Worm (Caenorhabditis elegans) whole organism, late embryonic: ENCODE data around the gene cutl-1.

ENCODE experiments used
- ama-1 ChIP-seq: fragments of 150-350 bp; optimal IDR thresholded peaks from 2 replicates; lab custom pipeline; 2014
- ceh-18 ChIP-seq: sonication (generic microtip); optimal IDR thresholded peaks from 2 replicates; lab custom pipeline; 2016; ENCODE audit warnings: missing genetic modification characterization, missing compliant biosample characterization
- hlh-30 ChIP-seq: sonication (generic microtip); optimal IDR thresholded peaks from 2 replicates; lab custom pipeline; 2017; ENCODE audit warnings: antibody characterized with exemption, missing genetic modification characterization, missing compliant biosample characterization; ENCODE audit not compliant: insufficient read depth
- unc-3 ChIP-seq, 2 experiments: fragments of 200-800 bp in 1 of 2; sonication (Bioruptor generic) in 1 of 2; sonication (generic microtip) in 1 of 2; conservative IDR thresholded peaks in 1 of 2; optimal IDR thresholded peaks in 1 of 2; 2 replicates each; pipeline versions ENCODE4 v1.3.6 to Lab custom; 2016 to 2022; ENCODE audit warnings: missing compliant biosample characterization in 2 of 2, missing genetic modification characterization in 2 of 2, missing genetic modification reagents in 1 of 2

- TF ChIP-seq ceh-18 (no peak), ama-1 (lab: Kevin White, UChicago) (no peak), hlh-30 (tag; lab: Kevin White, UChicago) (no peak), unc-3 (GFP tag; conservative IDR thresholded peaks at IDR 0.05; lab: Robert Waterston, UW) (no peak), unc-3 (tag; optimal IDR thresholded peaks at IDR 0.05; lab: Kevin White, UChicago) (no peak)
These were observed 10.2 kb upstream of the cutl-1 start for ce11 chrV:13416076-13416475.
